Worm (Caenorhabditis elegans): Measurements from ENCODE around the gene T08B1.1.

DNA sequence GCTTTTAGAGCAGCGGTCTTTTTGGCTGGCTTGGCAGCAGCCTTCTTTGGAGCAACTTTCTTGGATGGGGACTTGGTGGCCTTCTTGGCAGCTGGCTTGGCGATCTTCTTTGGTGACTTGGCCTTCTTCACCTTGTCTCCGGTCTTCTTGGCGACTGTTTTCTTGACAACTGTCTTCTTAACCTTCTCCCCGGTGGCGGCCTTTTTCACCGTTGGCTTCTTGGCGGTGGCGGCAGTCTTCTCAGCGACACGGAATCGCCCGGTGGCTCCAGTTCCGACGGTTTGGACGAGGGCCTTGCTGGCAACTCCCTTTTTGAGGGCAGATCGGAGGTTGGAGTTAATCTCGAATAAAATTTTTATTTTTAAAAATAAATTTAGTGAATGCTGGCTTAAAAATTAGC is 43.8 kb upstream of the T08B1.1 start:
- TF ChIP-seq flt-1 (GFP tag; IDR thresholded peaks at IDR 0.05) (no peak), ceh-36 (tag; optimal IDR thresholded peaks at IDR 0.05) (no peak), B0310.2 (tag; optimal IDR thresholded peaks at IDR 0.05) (no peak), ama-1 (optimal IDR thresholded peaks at IDR 0.05) (no peak), F13C5.2 (tag; optimal IDR thresholded peaks at IDR 0.05) (no peak), hmbx-1 (tag; optimal IDR thresholded peaks at IDR 0.05) (no peak), hmg-4 (GFP tag; optimal IDR thresholded peaks at IDR 0.05) (no peak), pes-1 (GFP tag; IDR thresholded peaks at IDR 0.05) (no peak)
